Worm (Caenorhabditis elegans) whole organism, mixed stage, embryonic: ENCODE measurements around the gene sra-10.

ENCODE experiments used
- M03D4.4 ChIP-seq: sonication (generic microtip); optimal IDR thresholded peaks from 2 replicates; lab custom pipeline; 2017; ENCODE audit warnings: mild to moderate bottlenecking, missing genetic modification characterization, missing compliant biosample characterization
- bed-3 ChIP-seq: fragments of 200-800 bp; sonication (Bioruptor generic); optimal IDR thresholded peaks from 3 replicates; lab custom pipeline; 2018; ENCODE audit warnings: mild to moderate bottlenecking, missing genetic modification characterization, moderate library complexity, missing compliant biosample characterization
- blmp-1 ChIP-seq: fragments of 150-350 bp; optimal IDR thresholded peaks from 2 replicates; lab custom pipeline; 2014; ENCODE audit warnings: missing biosample characterization, missing genetic modification characterization
- ceh-39 ChIP-seq: fragments of 150-350 bp; optimal IDR thresholded peaks from 2 replicates; lab custom pipeline; 2014; ENCODE audit warnings: missing biosample characterization, missing genetic modification characterization
- ceh-83 ChIP-seq: fragments of 200-800 bp; sonication (Bioruptor generic); optimal IDR thresholded peaks from 2 replicates; lab custom pipeline; 2018; ENCODE audit warnings: mild to moderate bottlenecking, missing genetic modification characterization, missing compliant biosample characterization
- cnd-1 ChIP-seq: fragments of 200-800 bp; sonication (Bioruptor generic); optimal IDR thresholded peaks from 2 replicates; lab custom pipeline; 2018; ENCODE audit warnings: mild to moderate bottlenecking, missing genetic modification characterization, missing compliant biosample characterization
- drap-1 ChIP-seq: fragments of 200-800 bp; sonication (Bioruptor generic); optimal IDR thresholded peaks from 3 replicates; lab custom pipeline; 2018; ENCODE audit warnings: mild to moderate bottlenecking, missing genetic modification characterization, missing compliant biosample characterization
- elt-1 ChIP-seq: sonication (generic microtip); optimal IDR thresholded peaks from 2 replicates; lab custom pipeline; 2017; ENCODE audit warnings: missing genetic modification characterization, mild to moderate bottlenecking, missing compliant biosample characterization, antibody characterized with exemption, moderate library complexity, borderline replicate concordance; ENCODE audit not compliant: insufficient read depth
- elt-3 ChIP-seq: fragments of 150-350 bp; optimal IDR thresholded peaks from 2 replicates; lab custom pipeline; 2014; ENCODE audit warnings: missing biosample characterization, missing genetic modification characterization
- flh-1 ChIP-seq: fragments of 200-800 bp; sonication (Bioruptor generic); optimal IDR thresholded peaks from 2 replicates; lab custom pipeline; 2018; ENCODE audit warnings: mild to moderate bottlenecking, missing genetic modification characterization, moderate library complexity, missing compliant biosample characterization
- ham-2 ChIP-seq: fragments of 200-800 bp; sonication (Bioruptor generic); optimal IDR thresholded peaks from 2 replicates; lab custom pipeline; 2018; ENCODE audit warnings: mild to moderate bottlenecking, missing genetic modification characterization, missing compliant biosample characterization
- hlh-1 ChIP-seq: fragments of 150-350 bp; optimal IDR thresholded peaks from 2 replicates; lab custom pipeline; 2014; ENCODE audit warnings: missing biosample characterization, missing genetic modification reagents, missing genetic modification characterization
- lin-13 ChIP-seq: fragments of 150-350 bp; optimal IDR thresholded peaks from 2 replicates; lab custom pipeline; 2014; ENCODE audit warnings: missing biosample characterization, missing genetic modification characterization
- lin-32 ChIP-seq: fragments of 200-800 bp; sonication (Bioruptor generic); optimal IDR thresholded peaks from 2 replicates; lab custom pipeline; 2018; ENCODE audit warnings: mild to moderate bottlenecking, missing genetic modification characterization, missing compliant biosample characterization
- lsy-2 ChIP-seq: fragments of 150-350 bp; optimal IDR thresholded peaks from 2 replicates; lab custom pipeline; 2014; ENCODE audit warnings: missing biosample characterization, missing genetic modification characterization
- mab-5 ChIP-seq: fragments of 150-350 bp; optimal IDR thresholded peaks from 2 replicates; lab custom pipeline; 2014; ENCODE audit warnings: missing biosample characterization, missing genetic modification characterization
- mls-2 ChIP-seq: sonication (generic microtip); optimal IDR thresholded peaks from 2 replicates; lab custom pipeline; 2016; ENCODE audit warnings: mild to moderate bottlenecking, missing genetic modification characterization, moderate library complexity, missing compliant biosample characterization
- nhr-12 ChIP-seq: fragments of 150-350 bp; optimal IDR thresholded peaks from 2 replicates; lab custom pipeline; 2014; ENCODE audit warnings: missing biosample characterization, missing genetic modification characterization
- nhr-237 ChIP-seq: fragments of 150-350 bp; optimal IDR thresholded peaks from 2 replicates; lab custom pipeline; 2014; ENCODE audit warnings: missing biosample characterization, missing genetic modification characterization
- nhr-28 ChIP-seq: fragments of 150-350 bp; optimal IDR thresholded peaks from 2 replicates; lab custom pipeline; 2014; ENCODE audit warnings: missing biosample characterization, missing genetic modification characterization
- nhr-76 ChIP-seq: sonication (generic microtip); optimal IDR thresholded peaks from 2 replicates; lab custom pipeline; 2017; ENCODE audit warnings: missing biosample characterization, missing genetic modification characterization
- pha-4 ChIP-seq: fragments of 150-350 bp; optimal IDR thresholded peaks from 2 replicates; lab custom pipeline; 2018; ENCODE audit warnings: missing biosample characterization, missing genetic modification reagents, missing genetic modification characterization
- sptf-1 ChIP-seq: sonication (generic microtip); optimal IDR thresholded peaks from 2 replicates; lab custom pipeline; 2017; ENCODE audit warnings: mild to moderate bottlenecking, missing genetic modification characterization, moderate library complexity, missing compliant biosample characterization
- tbx-8 ChIP-seq: fragments of 200-800 bp; sonication (Bioruptor generic); optimal IDR thresholded peaks from 2 replicates; lab custom pipeline; 2018; ENCODE audit warnings: mild to moderate bottlenecking, missing genetic modification characterization, moderate library complexity, missing compliant biosample characterization
- unc-120 ChIP-seq: sonication (generic microtip); optimal IDR thresholded peaks from 2 replicates; lab custom pipeline; 2017; ENCODE audit warnings: missing genetic modification characterization, missing compliant biosample characterization; ENCODE audit not compliant: poor library complexity, severe bottlenecking
- unc-62 ChIP-seq: fragments of 150-350 bp; optimal IDR thresholded peaks from 2 replicates; lab custom pipeline; 2014; ENCODE audit warnings: missing biosample characterization, missing genetic modification reagents, missing genetic modification characterization
- ztf-11 ChIP-seq: fragments of 150-350 bp; optimal IDR thresholded peaks from 2 replicates; lab custom pipeline; 2014; ENCODE audit warnings: missing biosample characterization, missing genetic modification characterization

Gene sra-10

ce11 chrII:10867219-10867618 is 27.7 kb downstream of the sra-10 start:
- no peak for TF ChIP-seq lin-32 (GFP tag; lab: Kevin White, UChicago)
- TF ChIP-seq unc-120 = peak; percentile 43
- peak; percentile 13 for TF ChIP-seq unc-62 (GFP tag; lab: Kevin White, UChicago)
- TF ChIP-seq, all 35 proteins: peak for 2

- TF ChIP-seq flh-1 = no peak
- peak; percentile 1 for TF ChIP-seq hlh-1 (tag; lab: Kevin White, UChicago)
- TF ChIP-seq, all 35 proteins: peak for 1
These were observed 31.9 kb downstream of the sra-10 start for ce11 chrII:10862749-10863656.

- no peak for TF ChIP-seq sptf-1 (tag; lab: Kevin White, UChicago)
- no peak for TF ChIP-seq blmp-1
- no peak for TF ChIP-seq bed-3 (GFP tag; lab: Kevin White, UChicago)
- TF ChIP-seq drap-1 (GFP tag; lab: Kevin White, UChicago) = no peak
- TF ChIP-seq lsy-2 (tag; lab: Kevin White, UChicago) = no peak
- no peak for TF ChIP-seq mls-2 (tag; lab: Kevin White, UChicago)
- no peak for TF ChIP-seq cnd-1 (tag; lab: Kevin White, UChicago)
- no peak for TF ChIP-seq ceh-83
- no peak for TF ChIP-seq nhr-12 (tag; lab: Kevin White, UChicago)
- no peak for TF ChIP-seq elt-3
- TF ChIP-seq elt-1 (tag; lab: Kevin White, UChicago) = no peak
- TF ChIP-seq hlh-1 (tag; lab: Kevin White, UChicago) = no peak
- TF ChIP-seq flh-1 = no peak
- no peak for TF ChIP-seq ceh-39 (tag; lab: Kevin White, UChicago)
- TF ChIP-seq tbx-8 (GFP tag; lab: Kevin White, UChicago) = no peak
- no peak for TF ChIP-seq mab-5 (tag; lab: Kevin White, UChicago)
- TF ChIP-seq lin-32 (GFP tag; lab: Kevin White, UChicago) = no peak
- TF ChIP-seq, all 35 proteins: peak for 0
These were observed 33.0 kb downstream of the sra-10 start for ce11 chrII:10861723-10862486.

ce11 chrII:10861305-10861704 is 33.6 kb downstream of the sra-10 start:
- TF ChIP-seq nhr-76 (tag; lab: Kevin White, UChicago) (no peak), unc-62 (GFP tag; lab: Kevin White, UChicago) (no peak), nhr-28 (no peak), lsy-2 (tag; lab: Kevin White, UChicago) (no peak), pha-4 (tag; lab: Kevin White, UChicago) (no peak), drap-1 (GFP tag; lab: Kevin White, UChicago) (no peak), nhr-12 (tag; lab: Kevin White, UChicago) (no peak), elt-1 (tag; lab: Kevin White, UChicago) (no peak), blmp-1 (no peak), ceh-83 (no peak), lin-13 (no peak), elt-3 (no peak), hlh-1 (tag; lab: Kevin White, UChicago) (no peak), ham-2 (GFP tag; lab: Kevin White, UChicago) (no peak), flh-1 (no peak)

ce11 chrII:10860840-10861239 is 34.1 kb downstream of the sra-10 start, which contains the start of gene M106.3:
TSS of gene M106.3 (minus strand) at chrII:10860909.
- no peak for TF ChIP-seq M03D4.4 (tag; lab: Kevin White, UChicago)
- no peak for TF ChIP-seq lin-13
- TF ChIP-seq elt-1 (tag; lab: Kevin White, UChicago) = no peak
- TF ChIP-seq bed-3 (GFP tag; lab: Kevin White, UChicago) = no peak
- no peak for TF ChIP-seq nhr-237
- no peak for TF ChIP-seq ztf-11
- TF ChIP-seq flh-1 = no peak
- no peak for TF ChIP-seq nhr-28
